Worm (Caenorhabditis elegans) whole organism, late embryonic: ENCODE measurements around the gene ZC13.1.

Experiments
- C08G9.2 ChIP-seq: sonication (generic microtip); optimal IDR thresholded peaks from 2 replicates; lab custom pipeline; 2016; ENCODE audit warnings: mild to moderate bottlenecking, missing genetic modification characterization, moderate library complexity, missing compliant biosample characterization
- F13H6.1 ChIP-seq: sonication (generic microtip); optimal IDR thresholded peaks from 2 replicates; lab custom pipeline; 2016; ENCODE audit warnings: missing genetic modification characterization, missing compliant biosample characterization
- K09A11.1 ChIP-seq: sonication (generic microtip); optimal IDR thresholded peaks from 2 replicates; lab custom pipeline; 2017; ENCODE audit warnings: antibody characterized with exemption, mild to moderate bottlenecking, missing genetic modification characterization, missing compliant biosample characterization; ENCODE audit not compliant: insufficient read depth
- T23F11.4 ChIP-seq: fragments of 200-800 bp; sonication (Bioruptor generic); optimal IDR thresholded peaks from 2 replicates; lab custom pipeline; 2018; ENCODE audit warnings: mild to moderate bottlenecking, missing genetic modification characterization, missing compliant biosample characterization
- ahr-1 ChIP-seq: sonication (generic microtip); optimal IDR thresholded peaks from 2 replicates; lab custom pipeline; 2016; ENCODE audit warnings: missing genetic modification characterization, missing compliant biosample characterization
- ceh-19 ChIP-seq: fragments of 200-800 bp; sonication (Bioruptor generic); optimal IDR thresholded peaks from 2 replicates; lab custom pipeline; 2018; ENCODE audit warnings: mild to moderate bottlenecking, missing genetic modification characterization, missing compliant biosample characterization
- ceh-2 ChIP-seq: sonication (generic microtip); optimal IDR thresholded peaks from 2 replicates; lab custom pipeline; 2016; ENCODE audit warnings: missing genotype, missing genetic modification characterization, missing compliant biosample characterization
- ceh-24 ChIP-seq: sonication (generic microtip); optimal IDR thresholded peaks from 2 replicates; lab custom pipeline; 2016; ENCODE audit warnings: mild to moderate bottlenecking, missing genetic modification characterization, missing compliant biosample characterization
- ceh-30 ChIP-seq: fragments of 150-350 bp; optimal IDR thresholded peaks from 2 replicates; lab custom pipeline; 2014; ENCODE audit warnings: missing biosample characterization, missing genetic modification characterization
- ceh-31 ChIP-seq: sonication (generic microtip); optimal IDR thresholded peaks from 2 replicates; lab custom pipeline; 2016; ENCODE audit warnings: missing genetic modification characterization, missing compliant biosample characterization
- ceh-34 ChIP-seq: sonication (generic microtip); optimal IDR thresholded peaks from 2 replicates; lab custom pipeline; 2016; ENCODE audit warnings: mild to moderate bottlenecking, missing genetic modification characterization, missing compliant biosample characterization
- ceh-45 ChIP-seq: fragments of 200-800 bp; sonication (Bioruptor generic); IDR thresholded peaks from 2 replicates; pipeline ENCODE4 v1.3.6; 2022; ENCODE audit warnings: missing genetic modification reagents, missing genetic modification characterization, missing compliant biosample characterization
- ceh-48 ChIP-seq: sonication (generic microtip); optimal IDR thresholded peaks from 2 replicates; lab custom pipeline; 2016; ENCODE audit warnings: missing genetic modification characterization, inconsistent platforms, missing compliant biosample characterization
- che-1 ChIP-seq: sonication (generic microtip); optimal IDR thresholded peaks from 2 replicates; lab custom pipeline; 2016; ENCODE audit warnings: mild to moderate bottlenecking, missing genetic modification characterization, missing compliant biosample characterization
- dmd-4 ChIP-seq: sonication (generic microtip); optimal IDR thresholded peaks from 2 replicates; lab custom pipeline; 2016; ENCODE audit warnings: borderline replicate concordance, missing genetic modification characterization, missing compliant biosample characterization
- dve-1 ChIP-seq: sonication (generic microtip); optimal IDR thresholded peaks from 2 replicates; lab custom pipeline; 2017; ENCODE audit warnings: antibody characterized with exemption, mild to moderate bottlenecking, missing genetic modification characterization, missing compliant biosample characterization
- elt-2 ChIP-seq: sonication (generic microtip); optimal IDR thresholded peaks from 2 replicates; lab custom pipeline; 2016; ENCODE audit warnings: missing genetic modification reagents, missing genetic modification characterization, missing compliant biosample characterization
- fkh-10 ChIP-seq: fragments of 150-350 bp; optimal IDR thresholded peaks from 2 replicates; lab custom pipeline; 2014; ENCODE audit warnings: missing biosample characterization, missing genetic modification reagents, missing genetic modification characterization
- hlh-15 ChIP-seq: sonication (generic microtip); optimal IDR thresholded peaks from 2 replicates; lab custom pipeline; 2016; ENCODE audit warnings: missing genetic modification characterization, missing compliant biosample characterization
- hlh-30 ChIP-seq: sonication (generic microtip); optimal IDR thresholded peaks from 2 replicates; lab custom pipeline; 2017; ENCODE audit warnings: antibody characterized with exemption, missing genetic modification characterization, missing compliant biosample characterization; ENCODE audit not compliant: insufficient read depth
- hlh-6 ChIP-seq: sonication (generic microtip); optimal IDR thresholded peaks from 2 replicates; lab custom pipeline; 2016; ENCODE audit warnings: missing genotype, missing genetic modification characterization, missing compliant biosample characterization
- hlh-8 ChIP-seq: sonication (generic microtip); optimal IDR thresholded peaks from 2 replicates; lab custom pipeline; 2016; ENCODE audit warnings: missing genotype, missing genetic modification characterization, missing compliant biosample characterization
- madf-2 ChIP-seq: sonication (generic microtip); optimal IDR thresholded peaks from 2 replicates; lab custom pipeline; 2017; ENCODE audit warnings: missing genetic modification characterization, missing compliant biosample characterization
- nfya-1 ChIP-seq: sonication (generic microtip); optimal IDR thresholded peaks from 2 replicates; lab custom pipeline; 2017; ENCODE audit warnings: missing genetic modification characterization, mild to moderate bottlenecking, missing compliant biosample characterization, antibody characterized with exemption, moderate library complexity
- nhr-11 ChIP-seq: fragments of 150-350 bp; optimal IDR thresholded peaks from 2 replicates; lab custom pipeline; 2014; ENCODE audit warnings: missing biosample characterization, missing genetic modification characterization
- nhr-232 ChIP-seq: sonication (generic microtip); optimal IDR thresholded peaks from 2 replicates; lab custom pipeline; 2016; ENCODE audit warnings: missing genetic modification characterization, missing compliant biosample characterization
- npax-4 ChIP-seq: sonication (generic microtip); optimal IDR thresholded peaks from 2 replicates; lab custom pipeline; 2016; ENCODE audit warnings: missing genetic modification characterization, missing compliant biosample characterization
- pax-1 ChIP-seq: fragments of 150-350 bp; optimal IDR thresholded peaks from 2 replicates; lab custom pipeline; 2014; ENCODE audit warnings: missing biosample characterization, missing genetic modification characterization
- pha-2 ChIP-seq: sonication (generic microtip); optimal IDR thresholded peaks from 2 replicates; lab custom pipeline; 2017; ENCODE audit warnings: mild to moderate bottlenecking, missing genetic modification characterization, missing compliant biosample characterization
- ref-2 ChIP-seq: sonication (generic microtip); optimal IDR thresholded peaks from 2 replicates; lab custom pipeline; 2016; ENCODE audit warnings: missing genetic modification characterization, missing compliant biosample characterization
- rnt-1 ChIP-seq: sonication (generic microtip); optimal IDR thresholded peaks from 2 replicates; lab custom pipeline; 2016; ENCODE audit warnings: missing genetic modification characterization, missing compliant biosample characterization
- sdc-2 ChIP-seq: sonication (generic microtip); optimal IDR thresholded peaks from 2 replicates; lab custom pipeline; 2016; ENCODE audit warnings: missing genotype, missing genetic modification characterization, missing compliant biosample characterization
- sox-2 ChIP-seq: fragments of 200-800 bp; sonication (Bioruptor generic); IDR thresholded peaks from 2 replicates; pipeline ENCODE4 v1.3.6; 2022; ENCODE audit warnings: missing genetic modification reagents, missing genetic modification characterization, missing compliant biosample characterization
- sox-4 ChIP-seq: sonication (generic microtip); optimal IDR thresholded peaks from 2 replicates; lab custom pipeline; 2017; ENCODE audit warnings: mild to moderate bottlenecking, missing genetic modification characterization, inconsistent platforms, missing compliant biosample characterization
- tbx-2 ChIP-seq: sonication (generic microtip); optimal IDR thresholded peaks from 2 replicates; lab custom pipeline; 2016; ENCODE audit warnings: missing genetic modification characterization, missing compliant biosample characterization
- unc-3 ChIP-seq, 2 experiments: fragments of 200-800 bp in 1 of 2; sonication (Bioruptor generic) in 1 of 2; sonication (generic microtip) in 1 of 2; conservative IDR thresholded peaks in 1 of 2; optimal IDR thresholded peaks in 1 of 2; 2 replicates each; pipeline versions ENCODE4 v1.3.6 to Lab custom; 2016 to 2022; ENCODE audit warnings: missing compliant biosample characterization in 2 of 2, missing genetic modification characterization in 2 of 2, missing genetic modification reagents in 1 of 2
- unc-42 ChIP-seq: sonication (generic microtip); optimal IDR thresholded peaks from 2 replicates; lab custom pipeline; 2016; ENCODE audit warnings: missing genotype, missing genetic modification characterization, missing compliant biosample characterization
- unc-55 ChIP-seq: sonication (generic microtip); optimal IDR thresholded peaks from 2 replicates; lab custom pipeline; 2017; ENCODE audit warnings: missing biosample characterization, missing genetic modification reagents, missing genetic modification characterization

ZC13.1 gene

ce11 chrX:857658-858057 lies 19.4 kb upstream of the ZC13.1 start:
- TF ChIP-seq nhr-11 (no peak), ref-2 (tag; lab: Kevin White, UChicago) (peak; percentile 32), ceh-34 (tag; lab: Kevin White, UChicago) (peak; percentile 55), elt-2 (no peak), ceh-2 (tag; lab: Kevin White, UChicago) (peak; percentile 14)

- peak; percentile 11 for TF ChIP-seq ceh-31 (tag; lab: Kevin White, UChicago)
- TF ChIP-seq pax-1 (tag; lab: Kevin White, UChicago), result no peak
- peak; percentile 58 for TF ChIP-seq ceh-48 (tag; lab: Kevin White, UChicago)
- no peak for TF ChIP-seq sdc-2 (tag; lab: Kevin White, UChicago)
- TF ChIP-seq ceh-34 (tag; lab: Kevin White, UChicago), result peak; percentile 85
- no peak for TF ChIP-seq ceh-2 (tag; lab: Kevin White, UChicago)
- no peak for TF ChIP-seq madf-2 (tag; lab: Kevin White, UChicago)
- peak; percentile 58 for TF ChIP-seq unc-42 (tag; lab: Kevin White, UChicago)
- TF ChIP-seq ceh-19 (GFP tag; lab: Kevin White, UChicago), result peak; percentile 21
Observed at ce11 chrX:859401-859800, 17.6 kb upstream of the ZC13.1 start, which contains the start of gene F56F10.2. Gene F56F10.2, plus strand, starts transcription at chrX:859615.

DNA sequence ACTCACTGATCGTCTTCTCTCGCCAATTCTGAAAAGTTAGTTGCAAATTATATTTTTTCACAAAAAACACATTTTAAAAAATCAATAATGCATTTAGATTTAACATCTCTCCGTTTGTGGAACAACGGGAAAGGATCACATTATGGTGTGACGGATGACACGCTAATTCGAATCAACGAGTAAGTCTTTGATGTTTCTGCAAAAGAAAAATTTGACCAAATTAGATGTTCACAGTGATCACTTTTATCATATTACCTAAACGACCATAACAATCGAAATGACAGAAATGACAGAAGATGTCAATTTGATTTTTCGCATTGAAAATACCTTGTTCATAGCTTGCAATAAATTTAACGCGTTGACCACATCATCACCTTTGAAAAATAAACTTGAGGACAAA lies 15.7 kb upstream of the ZC13.1 start:
- no peak for TF ChIP-seq unc-3 (GFP tag; conservative IDR thresholded peaks at IDR 0.05; lab: Robert Waterston, UW)
- no peak for TF ChIP-seq unc-3 (tag; optimal IDR thresholded peaks at IDR 0.05; lab: Kevin White, UChicago)
- TF ChIP-seq dmd-4, result no peak
- no peak for TF ChIP-seq ceh-30
- no peak for TF ChIP-seq nhr-232 (tag; lab: Kevin White, UChicago)

ce11 chrX:863478-863877 lies 13.6 kb upstream of the ZC13.1 start, which contains the start of gene cdo-1:
Gene cdo-1, minus strand, starts transcription at chrX:863578.
- TF ChIP-seq nhr-11, result no peak
- TF ChIP-seq nfya-1 (tag; lab: Kevin White, UChicago), result no peak

DNA sequence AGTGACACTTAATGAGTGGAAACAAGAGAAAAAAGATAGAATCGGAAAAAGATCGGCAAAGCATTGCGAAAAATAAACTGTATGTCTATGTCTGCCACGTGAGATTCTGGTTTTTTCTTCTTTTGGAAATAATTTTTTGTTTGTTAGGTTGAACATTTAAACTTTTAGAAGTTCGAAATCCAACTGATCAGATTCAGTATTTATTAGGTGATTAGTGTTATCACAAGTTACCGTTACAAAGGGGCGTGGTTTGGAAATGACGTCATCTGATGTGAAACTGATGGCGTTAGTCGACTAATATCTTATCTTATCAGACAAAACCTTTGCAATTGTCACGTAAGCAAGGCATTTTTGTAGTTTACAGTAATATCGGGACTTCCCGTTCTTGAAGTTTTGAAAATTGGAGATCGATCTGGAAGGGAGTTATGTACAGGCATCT lies 12.7 kb upstream of the ZC13.1 start:
- TF ChIP-seq dve-1, result no peak
- TF ChIP-seq elt-2, result peak; percentile 77

DNA sequence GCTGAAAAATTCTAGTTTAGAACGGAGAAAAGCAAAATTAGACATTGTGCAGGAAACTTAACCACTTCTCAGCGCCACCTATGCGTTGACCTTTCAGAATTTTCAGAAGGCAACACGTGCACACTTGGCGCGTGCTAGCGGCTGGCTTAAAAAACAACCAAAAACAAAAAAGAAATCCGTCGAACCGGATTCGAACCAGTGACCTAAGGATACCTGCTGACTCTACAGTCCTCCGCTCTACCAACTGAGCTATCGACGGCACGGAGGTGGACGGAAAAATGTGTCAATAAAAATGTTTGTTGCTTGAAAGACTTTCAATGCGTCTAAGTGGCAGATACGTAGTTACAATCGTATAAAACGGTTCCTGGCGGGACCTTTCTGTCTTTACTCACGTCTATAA lies 11.8 kb upstream of the ZC13.1 start:
- TF ChIP-seq che-1 (tag; lab: Kevin White, UChicago) (no peak), nhr-232 (tag; lab: Kevin White, UChicago) (no peak), ceh-45 (GFP tag; lab: Robert Waterston, UW) (no peak), ceh-24 (tag; lab: Kevin White, UChicago) (no peak), nfya-1 (tag; lab: Kevin White, UChicago) (no peak), ahr-1 (tag; lab: Kevin White, UChicago) (no peak), C08G9.2 (tag; lab: Kevin White, UChicago) (no peak), ceh-19 (GFP tag; lab: Kevin White, UChicago) (no peak), ceh-30 (no peak), ref-2 (tag; lab: Kevin White, UChicago) (no peak), ceh-34 (tag; lab: Kevin White, UChicago) (no peak), npax-4 (tag; lab: Kevin White, UChicago) (no peak)

ce11 chrX:871020-871419 lies 6.0 kb upstream of the ZC13.1 start, which contains the start of gene lgl-1:
Gene lgl-1, minus strand, starts transcription at chrX:871089.
- TF ChIP-seq unc-42 (tag; lab: Kevin White, UChicago) (peak; percentile 27), hlh-30 (peak; percentile 9), ref-2 (tag; lab: Kevin White, UChicago) (peak; percentile 69), unc-55 (peak; percentile 46), ceh-19 (GFP tag; lab: Kevin White, UChicago) (peak; percentile 36), ceh-34 (tag; lab: Kevin White, UChicago) (peak; percentile 63), C08G9.2 (tag; lab: Kevin White, UChicago) (peak; percentile 27), T23F11.4 (GFP tag; lab: Kevin White, UChicago) (no peak), fkh-10 (GFP tag; lab: Kevin White, UChicago) (peak; percentile 4), F13H6.1 (tag; lab: Kevin White, UChicago) (no peak), pha-2 (tag; lab: Kevin White, UChicago) (peak; percentile 17), hlh-6 (peak; percentile 22), hlh-15 (tag; lab: Kevin White, UChicago) (no peak), sox-2 (GFP tag; lab: Robert Waterston, UW) (peak; percentile 37; the same call in 1 of the 2 replicates), hlh-8 (tag; lab: Kevin White, UChicago) (peak; percentile 16), rnt-1 (tag; lab: Kevin White, UChicago) (peak; percentile 30), elt-2 (peak; percentile 14), K09A11.1 (tag; lab: Kevin White, UChicago) (peak; percentile 43), tbx-2 (tag; lab: Kevin White, UChicago) (peak; percentile 73), dmd-4 (no peak), sox-4 (tag; lab: Kevin White, UChicago) (no peak)
